Fruit fly (Drosophila melanogaster): ENCODE results near the gene CG13847.

Gene CG13847

dm6 chr3R:22447874-22448254 is 11.9 kb upstream of the CG13847 start, which contains the start of gene CG34376 (continued):
- peak; percentile 10 for TF ChIP-seq CG1233 (GFP tag; optimal IDR thresholded peaks at IDR 0.05)
- TF ChIP-seq CHES-1-like (GFP tag; optimal IDR thresholded peaks at IDR 0.05), result peak; percentile 26
- no peak for TF ChIP-seq luna (GFP tag; optimal IDR thresholded peaks at IDR 0.05)
- TF ChIP-seq CG9876 (GFP tag; optimal IDR thresholded peaks at IDR 0.05), result peak; percentile 23
- TF ChIP-seq CG11504 (tag; optimal IDR thresholded peaks at IDR 0.05), result no peak
- TF ChIP-seq B-H2 (GFP tag; optimal IDR thresholded peaks at IDR 0.05), result peak; percentile 28
- TF ChIP-seq MESR4 (GFP tag; optimal IDR thresholded peaks at IDR 0.05), result peak; percentile 52
- TF ChIP-seq bcd (GFP tag; optimal IDR thresholded peaks at IDR 0.05), result peak; percentile 28
- no peak for TF ChIP-seq yki (optimal IDR thresholded peaks at IDR 0.05)
- 0 out of 4 replicates have a peak, but pooled peaks have one; percentile 46 for TF ChIP-seq Dll (GFP tag; IDR thresholded peaks at IDR 0.05; ENCODE audit: partially characterized antibody)
- TF ChIP-seq CG3163 (GFP tag; optimal IDR thresholded peaks at IDR 0.05), result no peak
- no peak for TF ChIP-seq rib (GFP tag; IDR thresholded peaks at IDR 0.05)
- peak; percentile 27 for TF ChIP-seq salm (tag; optimal IDR thresholded peaks at IDR 0.05)
- no peak for TF ChIP-seq inv (GFP tag; IDR thresholded peaks at IDR 0.05; ENCODE audit: partially characterized antibody)
- TF ChIP-seq Doc3 (GFP tag; IDR thresholded peaks at IDR 0.05; ENCODE audit: partially characterized antibody), result no peak
- TF ChIP-seq sna (GFP tag; IDR thresholded peaks at IDR 0.05; ENCODE audit: partially characterized antibody), result peak; percentile 41; the same call in 1 of the 2 replicates
- TF ChIP-seq cas (GFP tag; IDR thresholded peaks at IDR 0.05), result no peak
- TF ChIP-seq CG9932 (GFP tag; IDR thresholded peaks at IDR 0.05), result peak; percentile 51
- TF ChIP-seq peb (GFP tag; IDR thresholded peaks at IDR 0.05), result no peak
- no peak for TF ChIP-seq ind (GFP tag; optimal IDR thresholded peaks at IDR 0.05)
- peak; percentile 50 for TF ChIP-seq Myb (GFP tag; optimal IDR thresholded peaks at IDR 0.05)
- TF ChIP-seq odd (GFP tag; optimal IDR thresholded peaks at IDR 0.05), result peak; percentile 29
- TF ChIP-seq CG10147 (GFP tag; optimal IDR thresholded peaks at IDR 0.05), result peak; percentile 0
- peak; percentile 64; the same call in 1 of the 2 replicates for TF ChIP-seq aop (GFP tag; IDR thresholded peaks at IDR 0.05)
- no peak for TF ChIP-seq C15 (GFP tag; IDR thresholded peaks at IDR 0.05)
- peak; percentile 8 for TF ChIP-seq CG30431 (GFP tag; optimal IDR thresholded peaks at IDR 0.05)
- TF ChIP-seq CG17912 (GFP tag; optimal IDR thresholded peaks at IDR 0.05), result peak; percentile 60
- TF ChIP-seq insv (GFP tag; optimal IDR thresholded peaks at IDR 0.05), result peak in 1 of 2 experiments; percentile 39
- TF ChIP-seq sqz (GFP tag; optimal IDR thresholded peaks at IDR 0.05), result peak; percentile 42
- peak; percentile 65 for TF ChIP-seq CG8924 (tag; optimal IDR thresholded peaks at IDR 0.05)
- no peak for TF ChIP-seq slou (GFP tag; optimal IDR thresholded peaks at IDR 0.05)
- no peak for TF ChIP-seq CG1529 (GFP tag; optimal IDR thresholded peaks at IDR 0.05)
- TF ChIP-seq pros (GFP tag; optimal IDR thresholded peaks at IDR 0.05), result no peak
- no peak; the same call in 1 of the 2 replicates for TF ChIP-seq Lim3 (GFP tag; IDR thresholded peaks at IDR 0.05)
- peak; percentile 4 for TF ChIP-seq CG13296 (GFP tag; optimal IDR thresholded peaks at IDR 0.05)
- TF ChIP-seq CG3995 (GFP tag; optimal IDR thresholded peaks at IDR 0.05), result peak; percentile 98
- no peak for TF ChIP-seq tio (GFP tag; optimal IDR thresholded peaks at IDR 0.05)
- TF ChIP-seq CG31224 (GFP tag; IDR thresholded peaks at IDR 0.05), result peak; percentile 5; the same call in 1 of the 2 replicates
- peak; percentile 38 for TF ChIP-seq CG3847 (GFP tag; IDR thresholded peaks at IDR 0.05)
- no peak for TF ChIP-seq CG17612 (GFP tag; IDR thresholded peaks at IDR 0.05)
- TF ChIP-seq CG30020 (tag; optimal IDR thresholded peaks at IDR 0.05), result peak; percentile 11
- TF ChIP-seq CG4820 (GFP tag; optimal IDR thresholded peaks at IDR 0.05), result no peak
- peak; percentile 29 for TF ChIP-seq CTCF (GFP tag; optimal IDR thresholded peaks at IDR 0.05)
- TF ChIP-seq Bteb2 (GFP tag; optimal IDR thresholded peaks at IDR 0.05), result no peak
- TF ChIP-seq Atf6 (GFP tag; IDR thresholded peaks at IDR 0.05), result no peak
- peak; percentile 30 for TF ChIP-seq Sry-δ (GFP tag; optimal IDR thresholded peaks at IDR 0.05)
- no peak for TF ChIP-seq CG2202 (tag; optimal IDR thresholded peaks at IDR 0.05)
- TF ChIP-seq sd (tag; optimal IDR thresholded peaks at IDR 0.05), result peak; percentile 89
- TF ChIP-seq nmo (GFP tag; optimal IDR thresholded peaks at IDR 0.05), result peak; percentile 58
- peak; percentile 4 for TF ChIP-seq CG4617 (GFP tag; optimal IDR thresholded peaks at IDR 0.05; ENCODE audit: borderline replicate concordance)
- peak; percentile 25; the same call in 1 of the 2 replicates for TF ChIP-seq Awh (GFP tag; IDR thresholded peaks at IDR 0.05)
- no peak for TF ChIP-seq Hmx (GFP tag; optimal IDR thresholded peaks at IDR 0.05)

Data from whole organism, embryonic.